Fruit fly (Drosophila melanogaster): ENCODE results near the gene CG45072.

The CG45072 gene

dm6 chr3R:30134063-30135047, 11.3 kb upstream of the CG45072 start, which contains the start of gene Tpi:
Gene Tpi (minus strand): TSS chr3R:30134599.
- peak; percentile 84 for TF ChIP-seq Myc (optimal IDR thresholded peaks at IDR 0.05)
- TF ChIP-seq CrebA (GFP tag; optimal IDR thresholded peaks at IDR 0.05; ENCODE audit: borderline replicate concordance): no peak
- peak; percentile 58 for TF ChIP-seq psq (GFP tag; optimal IDR thresholded peaks at IDR 0.05)
- TF ChIP-seq Rel (GFP tag; optimal IDR thresholded peaks at IDR 0.05): no peak
- no peak for TF ChIP-seq Rel (tag; optimal IDR thresholded peaks at IDR 0.05)
- TF ChIP-seq OdsH (GFP tag; optimal IDR thresholded peaks at IDR 0.05): peak; percentile 53
- no peak for TF ChIP-seq GATAd (GFP tag; optimal IDR thresholded peaks at IDR 0.05)
- TF ChIP-seq rgr (GFP tag; optimal IDR thresholded peaks at IDR 0.05): peak; percentile 66
- no peak for TF ChIP-seq woc (GFP tag; optimal IDR thresholded peaks at IDR 0.05)
- TF ChIP-seq sv (GFP tag; optimal IDR thresholded peaks at IDR 0.05): no peak
- TF ChIP-seq fru (GFP tag; optimal IDR thresholded peaks at IDR 0.05): peak; percentile 60
- peak in 1 of 2 experiments; percentile 58 for TF ChIP-seq foxo (GFP tag; optimal IDR thresholded peaks at IDR 0.05)
- peak; percentile 65 for TF ChIP-seq br (GFP tag; optimal IDR thresholded peaks at IDR 0.05)
- no peak for TF ChIP-seq dmrt93B (GFP tag; optimal IDR thresholded peaks at IDR 0.05)
- peak; percentile 29 for TF ChIP-seq Hr83 (GFP tag; optimal IDR thresholded peaks at IDR 0.05; ENCODE audit: poor library complexity, severe bottlenecking)
- TF ChIP-seq Dfd (GFP tag; optimal IDR thresholded peaks at IDR 0.05): no peak
- TF ChIP-seq ey (GFP tag; optimal IDR thresholded peaks at IDR 0.05): peak; percentile 52

dm6 chr3R:30132295-30132694, 9.2 kb upstream of the CG45072 start, which contains the start of gene CG31029:
Gene CG31029 (minus strand): TSS chr3R:30132395.
- TF ChIP-seq CG32264 (GFP tag; optimal IDR thresholded peaks at IDR 0.05) (no peak), Mio (GFP tag; optimal IDR thresholded peaks at IDR 0.05) (no peak), N (GFP tag; optimal IDR thresholded peaks at IDR 0.05) (no peak), dl (GFP tag; optimal IDR thresholded peaks at IDR 0.05; ENCODE audit: insufficient read depth in 1 of 2, partially characterized antibody in 2 of 2) (no peak), pan (optimal IDR thresholded peaks at IDR 0.05) (no peak), dsf (GFP tag; optimal IDR thresholded peaks at IDR 0.05; ENCODE audit: borderline replicate concordance) (no peak), CG9705 (GFP tag; optimal IDR thresholded peaks at IDR 0.05) (no peak), lola (GFP tag; optimal IDR thresholded peaks at IDR 0.05) (no peak), HLH106 (tag; optimal IDR thresholded peaks at IDR 0.05) (no peak), rgr (GFP tag; optimal IDR thresholded peaks at IDR 0.05) (no peak), psq (GFP tag; optimal IDR thresholded peaks at IDR 0.05) (no peak), Hnf4 (GFP tag; optimal IDR thresholded peaks at IDR 0.05) (no peak), Dfd (GFP tag; optimal IDR thresholded peaks at IDR 0.05) (no peak)

DNA sequence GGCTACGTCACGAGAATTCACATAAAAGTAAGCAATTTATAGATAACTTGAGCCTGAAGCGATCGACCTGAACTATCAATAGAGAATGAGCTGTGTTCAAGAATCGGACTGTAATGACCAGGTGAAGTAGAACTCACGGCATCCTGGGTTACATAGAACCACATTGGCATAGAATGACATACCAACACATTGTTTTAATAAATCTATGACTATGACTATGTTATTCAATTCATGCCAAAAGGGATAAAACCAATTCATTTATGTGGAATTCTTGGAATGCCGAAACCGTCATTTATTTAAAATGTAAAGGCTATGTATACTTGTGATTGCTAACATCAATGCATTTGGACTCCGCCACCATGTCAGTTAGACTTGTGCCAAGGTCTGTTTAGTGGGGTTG, 6.0 kb upstream of the CG45072 start, which contains the start of gene Ppi1:
Gene Ppi1 (minus strand): TSS at position 101 of the 400 bp plus-strand sequence.
- no peak for TF ChIP-seq CG32264 (GFP tag; optimal IDR thresholded peaks at IDR 0.05)
- no peak for TF ChIP-seq GATAd (GFP tag; optimal IDR thresholded peaks at IDR 0.05)
- TF ChIP-seq Dif (GFP tag; optimal IDR thresholded peaks at IDR 0.05; ENCODE audit: partially characterized antibody): no peak
- no peak for TF ChIP-seq Hr83 (GFP tag; optimal IDR thresholded peaks at IDR 0.05; ENCODE audit: poor library complexity, severe bottlenecking)
- TF ChIP-seq Sp1 (GFP tag; optimal IDR thresholded peaks at IDR 0.05): no peak
- no peak for TF ChIP-seq CrebA (GFP tag; optimal IDR thresholded peaks at IDR 0.05; ENCODE audit: borderline replicate concordance)
- no peak for TF ChIP-seq Vsx2 (GFP tag; optimal IDR thresholded peaks at IDR 0.05; ENCODE audit: partially characterized antibody)
- TF ChIP-seq dl (GFP tag; optimal IDR thresholded peaks at IDR 0.05; ENCODE audit: insufficient read depth in 1 of 2, partially characterized antibody in 2 of 2): no peak
- no peak for TF ChIP-seq woc (GFP tag; optimal IDR thresholded peaks at IDR 0.05)
- no peak for TF ChIP-seq sv (GFP tag; optimal IDR thresholded peaks at IDR 0.05)

DNA sequence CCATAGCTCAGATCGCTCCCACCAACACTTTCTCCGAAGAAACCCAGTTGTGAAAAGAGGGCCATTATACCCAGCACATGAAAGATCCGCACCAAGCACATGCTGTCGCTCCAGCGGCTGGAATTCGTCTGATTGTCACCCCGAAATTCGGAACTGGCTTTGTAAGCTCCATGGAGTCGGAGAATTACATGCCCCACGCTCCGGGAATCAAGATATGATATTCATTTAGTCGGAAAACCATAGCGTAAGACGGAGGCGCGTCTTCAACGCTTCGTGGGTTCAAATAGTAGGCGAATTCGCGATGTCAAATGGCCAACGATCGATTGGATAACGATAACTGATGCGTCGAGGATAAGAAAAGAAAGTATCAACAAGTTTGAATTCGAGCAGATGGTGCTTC, 1.6 kb upstream of the CG45072 start, which contains the start of gene CG45073:
Gene CG45073 (minus strand): TSS at position 101 of the 400 bp plus-strand sequence.
- TF ChIP-seq h (GFP tag; optimal IDR thresholded peaks at IDR 0.05): no peak
- no peak for TF ChIP-seq dmrt93B (GFP tag; optimal IDR thresholded peaks at IDR 0.05)
- TF ChIP-seq rgr (GFP tag; optimal IDR thresholded peaks at IDR 0.05): no peak
- TF ChIP-seq OdsH (GFP tag; optimal IDR thresholded peaks at IDR 0.05): no peak
- TF ChIP-seq Hr83 (GFP tag; optimal IDR thresholded peaks at IDR 0.05; ENCODE audit: poor library complexity, severe bottlenecking): no peak
- no peak for TF ChIP-seq Mio (GFP tag; optimal IDR thresholded peaks at IDR 0.05)
- no peak for TF ChIP-seq ey (GFP tag; optimal IDR thresholded peaks at IDR 0.05)
- TF ChIP-seq foxo (GFP tag; optimal IDR thresholded peaks at IDR 0.05): no peak
- TF ChIP-seq psq (GFP tag; optimal IDR thresholded peaks at IDR 0.05): no peak
- TF ChIP-seq Myc (optimal IDR thresholded peaks at IDR 0.05): no peak
- no peak for TF ChIP-seq Dif (GFP tag; optimal IDR thresholded peaks at IDR 0.05; ENCODE audit: partially characterized antibody)
- TF ChIP-seq Jra (GFP tag; optimal IDR thresholded peaks at IDR 0.05): no peak
- TF ChIP-seq brk (GFP tag; optimal IDR thresholded peaks at IDR 0.05): no peak
- no peak for TF ChIP-seq br (GFP tag; optimal IDR thresholded peaks at IDR 0.05)
- no peak for TF ChIP-seq Sp1 (GFP tag; optimal IDR thresholded peaks at IDR 0.05)
- no peak for TF ChIP-seq CrebA (GFP tag; optimal IDR thresholded peaks at IDR 0.05; ENCODE audit: borderline replicate concordance)
- TF ChIP-seq Hnf4 (GFP tag; optimal IDR thresholded peaks at IDR 0.05): no peak
- no peak for TF ChIP-seq Rel (GFP tag; optimal IDR thresholded peaks at IDR 0.05)
- TF ChIP-seq Rel (tag; optimal IDR thresholded peaks at IDR 0.05): no peak
- no peak for TF ChIP-seq Vsx2 (GFP tag; optimal IDR thresholded peaks at IDR 0.05; ENCODE audit: partially characterized antibody)

Data from whole organism, wandering third instar larva.